Worm (Caenorhabditis elegans): Measurements from ENCODE around the gene swt-3.

The swt-3 gene

ce11 chrIV:10734527-10735436, 45.7 kb downstream of the swt-3 start, which contains the start of the genes orc-5 and cyb-1:
Gene orc-5, minus strand, starts transcription at chrIV:10734588.
Gene cyb-1, plus strand, starts transcription at chrIV:10735216.
- peak; percentile 55 for TF ChIP-seq ces-1 (GFP tag; optimal IDR thresholded peaks at IDR 0.05)
- peak; percentile 39 for TF ChIP-seq hlh-1 (tag; optimal IDR thresholded peaks at IDR 0.05)
- peak; percentile 40 for TF ChIP-seq lin-13 (tag; optimal IDR thresholded peaks at IDR 0.05)
- TF ChIP-seq M03D4.4 (tag; optimal IDR thresholded peaks at IDR 0.05), result no peak
- no peak for TF ChIP-seq cnd-1 (tag; optimal IDR thresholded peaks at IDR 0.05)
- peak; percentile 54 for TF ChIP-seq pha-4 (tag; optimal IDR thresholded peaks at IDR 0.05)
- TF ChIP-seq ceh-83 (GFP tag; optimal IDR thresholded peaks at IDR 0.05), result peak; percentile 7
- peak; percentile 24 for TF ChIP-seq mab-5 (tag; optimal IDR thresholded peaks at IDR 0.05)
- TF ChIP-seq lsy-2 (tag; optimal IDR thresholded peaks at IDR 0.05), result peak; percentile 47
- TF ChIP-seq mep-1 (tag; optimal IDR thresholded peaks at IDR 0.05), result peak; percentile 71
- peak; percentile 42 for TF ChIP-seq sptf-1 (tag; optimal IDR thresholded peaks at IDR 0.05)
- peak; percentile 57 for TF ChIP-seq nhr-237 (tag; optimal IDR thresholded peaks at IDR 0.05)
- no peak for TF ChIP-seq flh-1 (GFP tag; optimal IDR thresholded peaks at IDR 0.05)

All from whole organism, mixed stage, embryonic.